Fruit fly (Drosophila melanogaster) Kc167 (cell line): ENCODE data around the gene to.

Experiments
- Myc ChIP-seq: fragments of >200 bp; optimal IDR thresholded peaks from 2 replicates; lab custom pipeline; 2017; ENCODE audit warnings: missing external identifiers
- Sin3A ChIP-seq: fragments of >200 bp; optimal IDR thresholded peaks from 2 replicates; lab custom pipeline; 2018; ENCODE audit warnings: missing external identifiers
- h ChIP-seq: fragments of >200 bp; optimal IDR thresholded peaks from 3 replicates; lab custom pipeline; 2018; ENCODE audit warnings: missing external identifiers
- insv ChIP-seq: fragments of >200 bp; optimal IDR thresholded peaks from 3 replicates; lab custom pipeline; 2018; ENCODE audit warnings: missing external identifiers
- psq ChIP-seq: fragments of >200 bp; optimal IDR thresholded peaks from 2 replicates; lab custom pipeline; 2017; ENCODE audit warnings: missing external identifiers
- ttk ChIP-seq: sonication (Bioruptor generic); optimal IDR thresholded peaks from 2 replicates; lab custom pipeline; 2017; ENCODE audit warnings: missing external identifiers

Gene to

DNA sequence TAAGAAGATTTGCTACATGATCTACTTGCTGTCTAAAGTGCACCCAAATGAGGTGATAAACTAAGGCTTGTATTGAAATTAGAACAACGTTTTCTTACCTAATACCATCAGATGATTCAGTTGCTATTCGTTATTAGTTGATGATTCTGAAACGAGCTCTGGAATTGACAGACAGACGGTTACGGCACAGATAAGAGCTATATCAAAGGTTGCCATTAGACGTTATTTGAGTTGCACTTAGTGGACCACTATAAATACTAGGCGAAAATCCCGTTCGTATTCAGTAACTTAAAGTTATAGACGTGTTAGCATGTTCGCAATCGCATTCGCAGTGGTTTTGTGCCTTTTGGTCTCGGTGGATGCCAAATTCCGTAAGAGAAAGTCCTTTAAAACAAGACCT lies at the start of gene to:
to (plus strand) TSS at position 301 of the 400 bp plus-strand sequence.
- no peak for TF ChIP-seq Sin3A (lab: Kevin White, UChicago)
- TF ChIP-seq Myc (lab: Kevin White, UChicago) = no peak
- TF ChIP-seq ttk (lab: Kevin White, UChicago) = no peak
- TF ChIP-seq psq = no peak
- no peak for TF ChIP-seq h
- no peak for TF ChIP-seq insv (lab: Kevin White, UChicago)

DNA sequence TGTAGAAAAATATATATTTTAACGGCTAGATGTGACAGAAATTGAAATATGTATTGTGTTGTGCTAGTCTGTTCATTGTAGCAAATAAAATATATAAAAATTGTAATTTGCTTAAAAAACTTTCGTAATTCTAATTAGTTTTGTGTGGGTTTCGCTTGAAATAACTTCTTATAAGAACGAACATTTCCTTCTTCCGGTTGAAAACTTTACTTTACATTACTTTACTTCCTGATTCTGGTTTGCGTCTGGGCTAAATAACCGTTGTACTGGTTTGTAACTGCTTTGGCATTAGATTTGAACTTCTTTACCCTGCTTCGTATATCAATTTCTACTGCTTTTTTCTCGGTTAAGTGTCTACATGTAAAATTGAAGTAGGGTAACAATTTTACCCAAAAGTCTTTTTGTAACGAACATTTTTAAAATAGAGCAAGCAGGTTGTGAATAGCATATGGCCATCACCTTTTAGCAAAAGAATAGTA lies 46.2 kb upstream of the to start, which contains the start of gene lobo:
lobo (minus strand) TSS at position 51 of the 479 bp plus-strand sequence.
- TF ChIP-seq Myc (lab: Kevin White, UChicago) = no peak
- TF ChIP-seq ttk (lab: Kevin White, UChicago) = no peak
- no peak for TF ChIP-seq Sin3A (lab: Kevin White, UChicago)
- TF ChIP-seq psq = no peak
- no peak for TF ChIP-seq insv (lab: Kevin White, UChicago)
- TF ChIP-seq h = no peak

DNA sequence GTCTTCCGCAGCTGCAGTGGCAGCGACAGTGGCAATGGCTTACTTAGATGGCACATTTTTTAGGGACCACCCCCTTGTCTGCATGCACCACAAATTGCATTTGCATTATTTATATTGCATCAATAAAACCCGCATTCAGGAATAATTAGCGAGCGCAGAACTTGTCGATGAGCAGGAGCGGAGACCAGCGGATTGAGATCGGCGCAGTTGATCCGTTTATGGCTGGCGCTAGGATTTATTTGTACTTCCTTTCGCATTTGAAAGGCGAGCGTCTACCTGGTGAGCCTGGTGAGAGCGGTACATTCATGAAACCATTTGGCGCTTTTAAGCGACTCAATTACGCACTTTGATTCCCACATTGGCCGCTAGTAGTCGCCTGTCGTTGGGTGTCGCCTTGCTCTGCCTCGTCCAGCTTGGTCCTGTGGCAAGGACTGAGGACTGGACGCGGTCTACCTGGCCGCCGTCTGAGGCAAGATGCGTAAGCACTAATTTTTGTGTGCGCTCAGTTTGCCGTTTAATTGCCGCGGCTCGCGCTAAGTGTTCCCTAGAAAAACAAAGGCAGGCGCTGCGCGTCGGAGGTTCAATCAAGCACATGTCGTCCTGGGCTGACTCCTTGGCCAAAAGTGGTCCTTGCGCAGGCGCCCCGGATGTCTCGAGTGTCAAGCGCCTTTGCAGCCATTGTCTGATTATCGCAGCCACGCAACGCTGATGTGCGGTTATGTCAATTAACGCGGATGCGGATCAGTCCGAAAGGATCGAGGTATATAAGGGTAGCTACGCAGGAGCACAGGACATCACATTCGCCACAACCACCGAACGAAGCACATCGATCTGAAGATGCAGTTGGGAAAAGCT lies 45.0 kb upstream of the to start, which contains the start of gene CG13653:
CG13653 (plus strand) TSS at position 805 of the 855 bp plus-strand sequence.
- no peak for TF ChIP-seq psq
- TF ChIP-seq Sin3A (lab: Kevin White, UChicago) = no peak
- no peak for TF ChIP-seq Myc (lab: Kevin White, UChicago)
- TF ChIP-seq h = no peak
- no peak for TF ChIP-seq ttk (lab: Kevin White, UChicago)
- no peak for TF ChIP-seq insv (lab: Kevin White, UChicago)

DNA sequence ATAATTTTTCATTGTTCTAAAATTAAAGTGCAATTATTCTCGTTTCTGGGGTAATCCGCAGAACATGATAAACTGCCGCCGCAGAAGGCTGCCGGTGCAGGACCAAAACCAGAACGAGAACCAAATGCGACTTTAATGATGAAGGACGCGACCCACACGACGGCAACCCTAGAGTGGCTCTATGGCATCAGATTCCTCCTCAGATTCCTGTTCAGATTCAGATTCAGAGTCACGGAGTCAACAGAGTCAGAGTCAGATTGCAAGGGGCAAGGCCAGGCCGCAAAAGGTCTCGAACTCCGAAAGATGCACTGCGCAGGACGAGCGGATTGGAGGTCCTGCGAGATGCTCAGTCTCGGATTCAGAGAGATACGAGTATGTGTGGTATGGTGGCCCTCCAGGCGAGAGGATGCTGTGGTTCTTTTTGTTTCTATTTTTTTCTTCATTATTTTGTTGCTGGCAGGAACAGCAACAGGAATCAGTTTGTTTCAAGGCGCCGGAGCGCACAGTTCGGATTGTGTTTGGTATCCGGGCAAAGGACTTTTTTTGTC lies 40.6 kb upstream of the to start, which contains the start of gene CG13654:
CG13654 (plus strand) TSS at position 498 of the 548 bp plus-strand sequence.
- no peak for TF ChIP-seq Sin3A (lab: Kevin White, UChicago)
- no peak for TF ChIP-seq psq
- TF ChIP-seq h = no peak
- no peak for TF ChIP-seq ttk (lab: Kevin White, UChicago)
- TF ChIP-seq insv (lab: Kevin White, UChicago) = no peak

DNA sequence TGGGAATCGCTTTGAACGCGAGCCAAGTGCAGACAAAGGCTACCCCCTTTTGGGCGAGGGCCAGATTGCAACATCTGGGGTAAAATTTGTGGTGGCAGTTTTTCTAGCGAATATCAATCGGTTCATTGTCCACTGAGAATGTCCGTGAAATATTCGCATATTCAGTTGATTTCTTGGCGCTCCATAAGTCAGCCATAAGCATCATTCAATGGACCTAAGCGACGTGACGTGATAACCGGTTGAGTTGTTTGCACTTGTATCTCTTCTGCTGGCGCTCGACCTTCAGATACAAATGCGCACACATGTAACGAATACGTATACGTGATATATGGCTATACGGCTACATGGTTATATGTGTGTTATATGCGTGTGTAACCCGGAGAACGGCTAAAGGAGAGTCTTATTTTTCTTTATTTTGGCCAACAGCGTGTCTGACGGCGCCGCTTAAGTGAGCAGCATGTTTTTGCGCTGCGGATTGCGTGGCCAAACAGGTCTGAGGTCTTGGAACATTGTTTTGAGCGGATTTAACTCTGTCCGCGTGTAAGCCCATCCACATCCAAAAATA lies 34.5 kb upstream of the to start:
- TF ChIP-seq h (no peak), psq (no peak), Sin3A (lab: Kevin White, UChicago) (no peak), ttk (lab: Kevin White, UChicago) (no peak), Myc (lab: Kevin White, UChicago) (no peak), insv (lab: Kevin White, UChicago) (no peak)

DNA sequence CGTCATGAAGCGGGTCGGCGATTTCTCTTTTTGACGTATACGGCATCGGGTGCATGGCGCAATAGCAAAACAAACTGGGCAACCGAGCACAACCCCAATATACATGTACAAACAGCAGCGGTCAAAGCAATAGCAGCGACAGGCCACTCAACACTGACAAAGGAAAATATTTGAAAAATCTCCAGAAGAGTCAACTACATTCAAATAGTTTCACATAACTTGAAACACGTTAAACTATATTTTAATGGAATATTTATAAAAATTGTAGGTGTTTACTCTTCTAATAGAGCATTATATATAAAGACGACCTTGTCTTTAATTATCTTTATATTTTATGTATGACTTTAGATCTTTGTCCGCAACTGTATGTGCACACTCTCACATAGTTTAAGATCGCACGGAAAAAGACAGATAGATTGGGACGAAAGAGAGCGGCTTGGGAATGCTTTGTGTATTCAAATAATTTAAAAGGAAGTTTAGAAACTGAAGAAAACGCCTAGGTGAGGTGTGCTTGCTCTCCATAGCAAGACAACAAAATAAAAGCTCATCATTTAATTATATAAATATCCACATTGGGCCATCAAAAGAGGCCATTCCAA lies 32.5 kb upstream of the to start:
- TF ChIP-seq ttk (lab: Kevin White, UChicago) = no peak
- no peak for TF ChIP-seq Myc (lab: Kevin White, UChicago)
- TF ChIP-seq psq = no peak
- TF ChIP-seq Sin3A (lab: Kevin White, UChicago) = no peak
- no peak for TF ChIP-seq insv (lab: Kevin White, UChicago)
- TF ChIP-seq h = no peak

DNA sequence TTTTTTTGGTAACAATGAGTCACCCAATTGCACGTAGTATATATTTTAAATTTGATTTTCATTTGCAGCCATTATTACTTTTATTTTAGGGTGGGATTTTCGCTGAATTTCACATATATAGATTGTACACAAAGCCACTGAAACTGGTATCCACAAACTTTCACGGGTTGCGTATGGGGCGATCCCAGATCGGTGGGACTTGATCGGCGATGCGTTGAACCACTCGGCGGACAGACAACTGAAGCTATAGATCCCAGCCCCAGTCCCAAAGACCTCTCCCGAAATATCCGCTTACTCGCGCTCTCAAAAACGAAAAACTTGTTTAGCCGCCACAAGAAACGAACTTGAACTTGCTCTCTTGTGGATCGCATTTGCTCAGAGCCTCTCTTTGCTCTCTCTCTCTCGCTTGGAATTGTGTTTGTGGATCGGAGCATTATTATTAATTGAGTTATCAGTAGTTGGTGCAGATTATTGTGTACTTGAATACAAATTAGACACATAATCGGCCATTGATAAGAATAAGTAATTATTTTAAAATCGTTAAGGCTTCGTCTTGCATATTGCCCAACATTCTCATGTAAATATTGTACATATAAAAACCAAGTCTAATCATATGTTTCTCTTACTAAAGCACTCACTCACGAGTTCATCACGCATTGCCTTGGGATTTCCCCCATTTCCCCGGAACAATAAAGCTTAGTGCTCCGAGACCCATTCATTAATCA lies 31.8 kb upstream of the to start, which contains the start of gene Cad96Ca:
Cad96Ca (minus strand) TSS at position 242 of the 725 bp plus-strand sequence.
- no peak for TF ChIP-seq ttk (lab: Kevin White, UChicago)
- no peak for TF ChIP-seq h
- no peak for TF ChIP-seq psq
- no peak for TF ChIP-seq insv (lab: Kevin White, UChicago)
- no peak for TF ChIP-seq Sin3A (lab: Kevin White, UChicago)
- TF ChIP-seq Myc (lab: Kevin White, UChicago) = no peak

DNA sequence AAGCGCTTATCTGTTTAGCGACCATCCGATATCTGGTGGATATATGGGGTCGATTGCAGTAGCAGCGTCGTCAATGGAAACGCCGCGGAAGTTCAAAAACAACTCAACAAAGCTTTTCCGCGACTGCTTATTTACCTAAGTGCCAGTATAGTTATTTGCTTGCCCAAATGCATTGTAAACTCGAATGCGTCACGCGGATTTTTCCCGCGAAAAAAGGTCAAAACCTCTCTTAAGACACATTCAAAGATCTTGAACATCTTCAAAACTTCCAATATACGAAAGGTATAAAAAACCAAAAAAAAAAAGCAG lies 31.3 kb upstream of the to start:
- TF ChIP-seq Sin3A (lab: Kevin White, UChicago) (no peak), Myc (lab: Kevin White, UChicago) (no peak), h (no peak), ttk (lab: Kevin White, UChicago) (no peak), psq (no peak), insv (lab: Kevin White, UChicago) (no peak)

DNA sequence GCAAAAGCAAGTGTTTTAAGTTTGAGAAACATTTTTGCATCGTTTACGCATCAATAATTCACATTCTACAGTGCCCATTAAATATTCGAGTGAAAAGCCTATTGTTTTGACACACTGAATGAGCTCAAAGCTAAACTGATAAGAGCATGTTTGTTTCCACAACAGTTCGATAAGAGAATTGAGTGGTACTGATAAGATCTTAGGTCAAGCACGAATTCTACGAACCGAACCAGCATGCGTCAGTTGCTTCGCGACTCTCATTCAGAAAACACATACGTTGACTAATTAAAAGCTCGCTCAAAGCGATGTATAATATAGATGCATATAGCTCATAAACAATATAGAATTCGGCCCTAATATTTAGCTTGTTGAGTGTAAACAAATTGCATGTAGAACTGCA lies 30.8 kb upstream of the to start:
- TF ChIP-seq insv (lab: Kevin White, UChicago) = no peak
- no peak for TF ChIP-seq h

DNA sequence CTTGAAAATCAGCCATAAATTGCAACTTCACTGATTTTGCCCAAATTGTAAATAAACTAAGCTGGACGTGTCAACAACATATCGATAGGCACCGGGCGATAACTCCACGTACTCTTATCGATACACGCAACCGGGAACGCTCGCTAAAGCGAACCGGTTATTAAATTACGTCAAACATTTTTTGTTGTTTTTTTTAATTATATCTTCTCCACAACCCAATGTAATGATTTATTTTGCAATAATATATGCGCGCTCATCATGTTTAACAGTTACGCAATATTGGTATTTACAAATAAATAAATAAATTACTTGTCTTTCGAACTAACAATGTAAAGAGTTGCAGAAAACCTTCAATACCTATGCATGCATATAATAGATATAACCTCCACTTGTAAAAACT lies 24.9 kb upstream of the to start, which contains the start of gene Saysd1:
Saysd1 (minus strand) TSS at position 66 of the 400 bp plus-strand sequence.
- TF ChIP-seq psq = no peak
- no peak for TF ChIP-seq h
- no peak for TF ChIP-seq Sin3A (lab: Kevin White, UChicago)
- no peak for TF ChIP-seq Myc (lab: Kevin White, UChicago)
- TF ChIP-seq insv (lab: Kevin White, UChicago) = no peak
- no peak for TF ChIP-seq ttk (lab: Kevin White, UChicago)

DNA sequence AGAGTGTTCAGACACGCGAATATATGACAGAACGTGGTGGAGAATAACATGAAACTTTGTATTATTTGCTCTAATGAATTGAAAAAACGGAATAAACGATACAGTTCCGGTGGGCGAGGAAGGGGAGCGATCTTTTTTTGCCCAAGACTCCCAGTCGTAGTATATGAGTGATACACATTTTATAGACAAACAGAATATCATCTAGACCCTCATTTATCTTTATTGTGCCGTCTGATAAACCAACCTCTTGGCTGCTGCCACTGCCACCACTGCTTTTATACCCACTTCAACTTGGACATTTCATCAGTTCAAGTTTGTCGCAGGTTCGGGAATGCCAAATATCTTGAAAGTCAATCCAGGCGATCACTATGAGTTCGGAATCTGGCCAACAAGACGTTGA lies 24.0 kb upstream of the to start, which contains the start of gene CG31106:
CG31106 (plus strand) TSS at position 301 of the 400 bp plus-strand sequence.
- TF ChIP-seq insv (lab: Kevin White, UChicago) = no peak
- no peak for TF ChIP-seq ttk (lab: Kevin White, UChicago)
- no peak for TF ChIP-seq Myc (lab: Kevin White, UChicago)
- TF ChIP-seq Sin3A (lab: Kevin White, UChicago) = no peak
- no peak for TF ChIP-seq psq
- TF ChIP-seq h = no peak
